Worm (Caenorhabditis elegans): ENCODE results near the gene ints-7.

DNA sequence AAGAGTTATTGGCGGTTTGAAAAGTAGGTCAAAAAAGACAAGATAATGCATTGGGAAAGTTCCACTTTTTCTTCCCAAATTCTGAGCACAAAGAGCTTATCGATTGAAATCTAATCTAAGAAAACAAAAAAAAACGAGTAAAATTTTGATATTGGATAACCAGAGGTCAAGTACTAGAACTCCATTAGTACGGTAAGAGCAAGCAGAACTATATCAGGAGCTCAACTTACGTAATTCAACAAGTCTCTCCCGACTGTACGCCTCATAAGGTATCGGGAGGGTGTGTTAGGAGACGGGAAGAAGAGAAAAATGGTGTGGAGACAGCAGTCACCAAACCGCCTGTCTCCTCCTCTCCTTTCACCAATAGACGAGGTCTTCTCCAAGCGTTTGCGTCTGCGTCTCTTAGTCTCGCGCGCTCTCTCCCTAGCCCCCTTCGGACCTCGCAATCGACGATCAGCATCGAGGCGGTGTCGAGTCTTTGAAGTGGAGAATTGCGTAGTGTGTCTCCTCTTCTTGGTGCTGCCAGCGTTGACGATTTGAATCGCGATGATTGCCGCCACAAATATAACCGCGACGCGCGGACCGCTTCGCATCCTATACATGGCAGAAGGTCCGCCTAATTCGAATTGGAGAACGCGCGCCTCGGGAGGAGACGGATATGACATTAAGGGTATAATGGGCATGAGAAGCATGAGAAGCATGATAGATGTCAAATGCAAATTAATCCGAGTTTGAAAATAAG lies 15.5 kb upstream of the ints-7 start, which contains the start of gene F54D5.5:
- TF ChIP-seq pqm-1 (tag; optimal IDR thresholded peaks at IDR 0.05) (no peak), nhr-12 (tag; optimal IDR thresholded peaks at IDR 0.05) (no peak), isw-1 (GFP tag; IDR thresholded peaks at IDR 0.05) (no peak; the same call in 1 of the 2 replicates)
